Worm (Caenorhabditis elegans) whole organism, midembryonic: ENCODE measurements around the gene sri-36.
"Not testable (repeated sequence)": the region's sequence is repeated elsewhere in the genome, so short reads cannot be mapped to it uniquely, and the experiment has no call there.

Experiments
- cog-1 ChIP-seq: sonication (generic microtip); optimal IDR thresholded peaks from 2 replicates; lab custom pipeline; 2016; ENCODE audit warnings: missing genetic modification characterization, missing compliant biosample characterization
- flt-1 ChIP-seq: fragments of 200-800 bp; sonication (Bioruptor generic); IDR thresholded peaks from 2 replicates; pipeline ENCODE4 v1.3.6; 2022; ENCODE audit warnings: missing genetic modification characterization, missing compliant biosample characterization
- klf-2 ChIP-seq: fragments of 200-800 bp; sonication (Bioruptor generic); conservative IDR thresholded peaks from 2 replicates; pipeline ENCODE4 v1.3.6; 2022; ENCODE audit warnings: missing genetic modification reagents, missing genetic modification characterization, missing compliant biosample characterization
- ref-1 ChIP-seq: fragments of 200-800 bp; sonication (Bioruptor generic); conservative IDR thresholded peaks from 2 replicates; pipeline ENCODE4 v1.3.6; 2022; ENCODE audit warnings: missing genetic modification reagents, missing genetic modification characterization, missing compliant biosample characterization
- ztf-29 ChIP-seq: fragments of 200-800 bp; sonication (Bioruptor generic); IDR thresholded peaks from 2 replicates; pipeline ENCODE4 v1.3.6; 2022; ENCODE audit warnings: missing genetic modification reagents, missing genetic modification characterization, missing compliant biosample characterization

- TF ChIP-seq ref-1; ztf-29; klf-2; flt-1; cog-1 (tag; lab: Kevin White, UChicago): not testable (repeated sequence)
Measured at ce11 chrII:2534952-2535351, 50.4 kb downstream of the sri-36 start, which contains the start of gene K02F6.8.
